Fruit fly (Drosophila melanogaster): ENCODE data around the gene CG31913.
A peak's percentile ranks its signal among the peaks of the same experiment; 100 is the strongest.

The CG31913 gene

DNA sequence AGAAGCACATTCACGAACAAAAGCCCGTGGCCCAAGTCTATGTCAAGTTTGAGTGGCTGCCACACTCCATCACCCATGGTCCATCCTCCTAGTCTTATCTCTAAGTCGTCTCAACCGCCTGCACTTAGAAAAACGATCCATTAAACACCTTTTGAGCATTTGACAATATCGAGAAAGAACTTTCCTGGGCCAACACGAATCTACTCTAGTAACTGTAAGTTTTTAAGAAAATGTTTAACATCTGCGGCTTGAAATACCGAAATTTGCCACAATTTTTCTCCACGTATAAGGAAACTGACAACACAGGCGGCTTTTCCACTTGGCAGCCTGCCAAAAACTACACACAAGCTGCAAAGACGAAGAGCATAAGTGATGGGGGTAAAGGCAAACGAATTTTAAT lies 11.4 kb downstream of the CG31913 start (continued):
- TF ChIP-seq nau (GFP tag; optimal IDR thresholded peaks at IDR 0.05) = no peak
- TF ChIP-seq ranshi (GFP tag; IDR thresholded peaks at IDR 0.05) = no peak
- TF ChIP-seq Hmr (GFP tag; optimal IDR thresholded peaks at IDR 0.05) = no peak
- no peak for TF ChIP-seq Xrp1 (GFP tag; IDR thresholded peaks at IDR 0.05)
- 0 out of 2 replicates have a peak, but pooled peaks have one; percentile 31 for TF ChIP-seq Drgx (GFP tag; IDR thresholded peaks at IDR 0.05)
- no peak for TF ChIP-seq Chrac-16 (GFP tag; optimal IDR thresholded peaks at IDR 0.05)
- TF ChIP-seq CG18262 (tag; optimal IDR thresholded peaks at IDR 0.05) = no peak
- no peak for TF ChIP-seq shn (GFP tag; optimal IDR thresholded peaks at IDR 0.05)
- TF ChIP-seq YL-1 (GFP tag; optimal IDR thresholded peaks at IDR 0.05) = no peak
- TF ChIP-seq pum (GFP tag; optimal IDR thresholded peaks at IDR 0.05) = no peak
- TF ChIP-seq Pdp1 (GFP tag; optimal IDR thresholded peaks at IDR 0.05) = no peak
- no peak for TF ChIP-seq Camta (GFP tag; optimal IDR thresholded peaks at IDR 0.05)
- no peak for TF ChIP-seq Usf (GFP tag; optimal IDR thresholded peaks at IDR 0.05)
- peak; percentile 4 for TF ChIP-seq gem (tag; optimal IDR thresholded peaks at IDR 0.05)
- no peak for TF ChIP-seq HHEX (GFP tag; optimal IDR thresholded peaks at IDR 0.05)
- no peak for TF ChIP-seq HLH4C (GFP tag; IDR thresholded peaks at IDR 0.05; ENCODE audit: partially characterized antibody)
- peak; percentile 66 for TF ChIP-seq sens (GFP tag)
- no peak for TF ChIP-seq CG15269 (tag; optimal IDR thresholded peaks at IDR 0.05)
- no peak for TF ChIP-seq E2f2 (GFP tag; IDR thresholded peaks at IDR 0.05)
- no peak for TF ChIP-seq Meics (GFP tag; optimal IDR thresholded peaks at IDR 0.05)
- TF ChIP-seq CG14014 (GFP tag; IDR thresholded peaks at IDR 0.05) = 0 out of 2 replicates have a peak, but pooled peaks have one; percentile 15
- no peak for TF ChIP-seq kay (GFP tag; optimal IDR thresholded peaks at IDR 0.05)
- no peak for TF ChIP-seq kni (GFP tag; optimal IDR thresholded peaks at IDR 0.05)
- no peak for TF ChIP-seq HLH3B (GFP tag; IDR thresholded peaks at IDR 0.05)
- no peak for TF ChIP-seq Bteb2 (GFP tag; optimal IDR thresholded peaks at IDR 0.05)
- TF ChIP-seq dysf (GFP tag; IDR thresholded peaks at IDR 0.05) = peak; percentile 17; the same call in 1 of the 3 replicates
- TF ChIP-seq CG2116 (GFP tag; optimal IDR thresholded peaks at IDR 0.05) = no peak
- no peak for TF ChIP-seq cg (GFP tag; optimal IDR thresholded peaks at IDR 0.05)
- no peak for TF ChIP-seq CG34376 (GFP tag; optimal IDR thresholded peaks at IDR 0.05)
- TF ChIP-seq CG1233 (GFP tag; optimal IDR thresholded peaks at IDR 0.05) = no peak
- TF ChIP-seq tap (tag; optimal IDR thresholded peaks at IDR 0.05) = no peak
- TF ChIP-seq CG8478 (optimal IDR thresholded peaks at IDR 0.05) = no peak
- TF ChIP-seq CG14050 (GFP tag; IDR thresholded peaks at IDR 0.05) = no peak
- TF ChIP-seq MBD-R2 (GFP tag; IDR thresholded peaks at IDR 0.05) = no peak
- no peak for TF ChIP-seq ATbp (GFP tag; optimal IDR thresholded peaks at IDR 0.05)
- no peak for TF ChIP-seq bbx (GFP tag; IDR thresholded peaks at IDR 0.05; ENCODE audit: partially characterized antibody)
- no peak for TF ChIP-seq abd-A (tag; optimal IDR thresholded peaks at IDR 0.05)
- TF ChIP-seq BEAF-32 (GFP tag; optimal IDR thresholded peaks at IDR 0.05) = no peak
- no peak for TF ChIP-seq maf-S (GFP tag; optimal IDR thresholded peaks at IDR 0.05)
- TF ChIP-seq zfh2 (GFP tag; optimal IDR thresholded peaks at IDR 0.05) = no peak
- no peak for TF ChIP-seq CG7928 (GFP tag; optimal IDR thresholded peaks at IDR 0.05)
- no peak for TF ChIP-seq CHES-1-like (GFP tag; optimal IDR thresholded peaks at IDR 0.05)
- no peak for TF ChIP-seq CG34422 (GFP tag; IDR thresholded peaks at IDR 0.05)
- TF ChIP-seq Doc3 (GFP tag; IDR thresholded peaks at IDR 0.05; ENCODE audit: partially characterized antibody) = no peak

Data from whole organism, embryonic.